Fruit fly (Drosophila melanogaster): ENCODE data around the gene CG32199.
A peak's percentile ranks its signal among the peaks of the same experiment; 100 is the strongest.

CG32199 gene

dm6 chr3L:18625786-18626185 is 14.1 kb downstream of the CG32199 start, which contains the start of gene MYPT-75D:
Gene MYPT-75D, plus strand, starts transcription at chr3L:18625959.
- TF ChIP-seq CG14014 (GFP tag; IDR thresholded peaks at IDR 0.05) (no peak), CrebB (tag; optimal IDR thresholded peaks at IDR 0.05) (peak; percentile 46), Dek (tag; optimal IDR thresholded peaks at IDR 0.05) (no peak), CG32532 (GFP tag; IDR thresholded peaks at IDR 0.05) (peak; percentile 29; the same call in 1 of the 2 replicates), CG4854 (GFP tag; optimal IDR thresholded peaks at IDR 0.05) (no peak), Bgb (GFP tag; IDR thresholded peaks at IDR 0.05; ENCODE audit: partially characterized antibody) (peak; percentile 94), danr (GFP tag; IDR thresholded peaks at IDR 0.05) (no peak), sc (optimal IDR thresholded peaks at IDR 0.05) (no peak), sc (GFP tag; optimal IDR thresholded peaks at IDR 0.05) (no peak), twi (tag; optimal IDR thresholded peaks at IDR 0.05) (peak; percentile 26), CG17186 (GFP tag; optimal IDR thresholded peaks at IDR 0.05) (peak; percentile 55), CG14667 (GFP tag; IDR thresholded peaks at IDR 0.05) (no peak), ci (GFP tag; IDR thresholded peaks at IDR 0.05) (peak; percentile 75), CG2678 (tag; optimal IDR thresholded peaks at IDR 0.05) (peak; percentile 39), Hand (GFP tag; optimal IDR thresholded peaks at IDR 0.05) (no peak), CG13424 (tag; optimal IDR thresholded peaks at IDR 0.05) (peak; percentile 11), CG6175 (GFP tag; IDR thresholded peaks at IDR 0.05) (no peak), Usf (GFP tag; optimal IDR thresholded peaks at IDR 0.05) (no peak), disco-r (GFP tag; optimal IDR thresholded peaks at IDR 0.05) (no peak), NC2β (GFP tag; optimal IDR thresholded peaks at IDR 0.05) (no peak), Xbp1 (GFP tag; optimal IDR thresholded peaks at IDR 0.05) (peak; percentile 10), Eip74EF (GFP tag; optimal IDR thresholded peaks at IDR 0.05) (peak in 1 of 2 experiments; percentile 19), sqz (GFP tag; optimal IDR thresholded peaks at IDR 0.05) (no peak), dati (GFP tag; IDR thresholded peaks at IDR 0.05) (no peak), Myb (GFP tag; optimal IDR thresholded peaks at IDR 0.05) (peak; percentile 55), CG6854 (GFP tag; optimal IDR thresholded peaks at IDR 0.05) (no peak), CTCF (GFP tag; optimal IDR thresholded peaks at IDR 0.05) (no peak), unpg (GFP tag; optimal IDR thresholded peaks at IDR 0.05) (peak; percentile 18), CG1233 (GFP tag; optimal IDR thresholded peaks at IDR 0.05) (no peak), rib (GFP tag; IDR thresholded peaks at IDR 0.05) (peak; percentile 45; the same call in 1 of the 2 replicates), Hey (tag; optimal IDR thresholded peaks at IDR 0.05) (no peak), CG14710 (tag; optimal IDR thresholded peaks at IDR 0.05) (peak; percentile 51), gcm (GFP tag; optimal IDR thresholded peaks at IDR 0.05) (peak; percentile 30), aop (GFP tag; IDR thresholded peaks at IDR 0.05) (no peak), CG14441 (GFP tag; IDR thresholded peaks at IDR 0.05) (no peak), ham (GFP tag; IDR thresholded peaks at IDR 0.05) (no peak), CG13775 (GFP tag; optimal IDR thresholded peaks at IDR 0.05) (no peak), CG3065 (GFP tag; optimal IDR thresholded peaks at IDR 0.05) (no peak), onecut (GFP tag; IDR thresholded peaks at IDR 0.05) (peak; percentile 48), ase (GFP tag; IDR thresholded peaks at IDR 0.05) (no peak), fd102C (GFP tag; optimal IDR thresholded peaks at IDR 0.05) (peak; percentile 25), NFAT (GFP tag; IDR thresholded peaks at IDR 0.05) (peak; percentile 46; the same call in 1 of the 2 replicates), inv (GFP tag; IDR thresholded peaks at IDR 0.05; ENCODE audit: partially characterized antibody) (peak; percentile 82), otp (GFP tag; IDR thresholded peaks at IDR 0.05) (peak; percentile 52; the same call in 2 of the 3 replicates), gsb (GFP tag; IDR thresholded peaks at IDR 0.05) (no peak), CG7963 (GFP tag; IDR thresholded peaks at IDR 0.05; ENCODE audit: partially characterized antibody) (peak; percentile 80), sim (GFP tag; IDR thresholded peaks at IDR 0.05) (no peak), Antp (GFP tag; optimal IDR thresholded peaks at IDR 0.05) (peak; percentile 29), HmgD (GFP tag; optimal IDR thresholded peaks at IDR 0.05) (peak; percentile 3), sd (tag; optimal IDR thresholded peaks at IDR 0.05) (peak; percentile 70), CG32767 (GFP tag; IDR thresholded peaks at IDR 0.05) (no peak), CG2116 (GFP tag; optimal IDR thresholded peaks at IDR 0.05) (peak; percentile 91)

Data from whole organism, embryonic.